Fruit fly (Drosophila melanogaster): Measurements from ENCODE around the gene Mtp.

dm6 chr2L:20912789-20913300 is 9.8 kb downstream of the Mtp start:
- TF ChIP-seq gl (tag; optimal IDR thresholded peaks at IDR 0.05) (peak; percentile 74), rn (GFP tag; IDR thresholded peaks at IDR 0.05) (no peak), Pif1B (GFP tag; optimal IDR thresholded peaks at IDR 0.05) (peak; percentile 68), CG13204 (GFP tag; optimal IDR thresholded peaks at IDR 0.05) (peak; percentile 72), Ets98B (GFP tag; IDR thresholded peaks at IDR 0.05) (no peak; the same call in 1 of the 2 replicates), fd96Ca (GFP tag; IDR thresholded peaks at IDR 0.05) (no peak), CG15710 (tag; optimal IDR thresholded peaks at IDR 0.05) (peak; percentile 63), CG8159 (tag; optimal IDR thresholded peaks at IDR 0.05) (peak; percentile 80), CG12605 (GFP tag; IDR thresholded peaks at IDR 0.05) (no peak), CG14655 (GFP tag; optimal IDR thresholded peaks at IDR 0.05) (peak; percentile 51)
